Fruit fly (Drosophila melanogaster): ENCODE measurements around the gene baz.

DNA sequence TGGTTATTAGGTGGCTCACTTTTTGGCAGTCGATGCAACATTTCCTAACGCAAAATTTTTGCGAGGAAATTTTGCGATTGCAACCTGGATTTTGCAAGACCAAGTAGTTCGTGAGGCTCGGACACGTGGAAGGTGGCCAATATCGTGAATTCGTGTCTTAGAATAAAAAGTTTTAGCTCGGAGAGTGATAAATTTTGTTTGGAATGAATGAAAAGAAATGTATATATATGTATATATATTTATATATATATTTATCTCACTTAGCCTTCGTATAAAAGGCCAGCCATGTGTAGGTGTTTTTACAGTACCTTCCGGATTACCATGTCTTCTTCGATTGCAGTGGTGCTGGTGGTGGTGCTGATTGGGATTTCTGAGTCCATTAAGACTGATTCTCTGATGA, 52.2 kb downstream of the baz start, which contains the start of gene CG18258:
- TF ChIP-seq CG6854 (GFP tag; optimal IDR thresholded peaks at IDR 0.05) (no peak), CG7368 (GFP tag; optimal IDR thresholded peaks at IDR 0.05) (no peak), CG3032 (tag; optimal IDR thresholded peaks at IDR 0.05) (no peak), dsx (GFP tag; optimal IDR thresholded peaks at IDR 0.05; ENCODE audit: poor library complexity, severe bottlenecking) (no peak), Sox102F (GFP tag; optimal IDR thresholded peaks at IDR 0.05) (no peak), CG6808 (GFP tag; optimal IDR thresholded peaks at IDR 0.05) (no peak), CG34406 (GFP tag; optimal IDR thresholded peaks at IDR 0.05) (no peak), OdsH (GFP tag; optimal IDR thresholded peaks at IDR 0.05) (no peak), CG6792 (GFP tag; optimal IDR thresholded peaks at IDR 0.05) (no peak), CG4318 (GFP tag; optimal IDR thresholded peaks at IDR 0.05) (no peak)

Data from whole organism, prepupa.